Worm (Caenorhabditis elegans) whole organism, mixed stage, embryonic: ENCODE measurements around the gene ZK418.2.

Source experiments
- nhr-12 ChIP-seq: fragments of 150-350 bp; optimal IDR thresholded peaks from 2 replicates; lab custom pipeline; 2014; ENCODE audit warnings: missing biosample characterization, missing genetic modification characterization
- nhr-28 ChIP-seq: fragments of 150-350 bp; optimal IDR thresholded peaks from 2 replicates; lab custom pipeline; 2014; ENCODE audit warnings: missing biosample characterization, missing genetic modification characterization
- tbx-8 ChIP-seq: fragments of 200-800 bp; sonication (Bioruptor generic); optimal IDR thresholded peaks from 2 replicates; lab custom pipeline; 2018; ENCODE audit warnings: mild to moderate bottlenecking, missing genetic modification characterization, moderate library complexity, missing compliant biosample characterization

DNA sequence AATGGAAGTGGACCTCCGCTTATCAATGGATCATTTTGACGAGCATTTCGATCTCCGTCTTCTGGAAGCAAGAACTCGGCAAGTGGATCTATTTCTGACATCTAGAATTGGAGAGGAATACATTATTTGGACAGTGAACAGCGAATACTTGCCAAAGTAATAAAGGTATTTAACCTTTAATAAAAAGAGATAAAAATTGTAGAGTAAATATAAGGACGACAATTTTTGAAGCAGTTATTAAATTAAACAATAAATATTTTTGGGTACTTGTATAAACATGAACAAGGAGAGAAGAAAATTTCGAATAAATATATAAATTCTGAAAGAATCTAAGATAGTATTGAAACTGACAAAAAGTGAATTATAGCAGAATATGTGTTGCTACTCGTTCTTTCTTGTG is 18.7 kb upstream of the ZK418.2 start, which contains the start of gene lin-37:
- no peak for TF ChIP-seq tbx-8 (GFP tag; lab: Kevin White, UChicago)
- TF ChIP-seq nhr-12 (tag; lab: Kevin White, UChicago): no peak
- no peak for TF ChIP-seq nhr-28
